Fruit fly (Drosophila melanogaster) ovary, adult (tissue): ENCODE results near the gene Fbp1.

ENCODE experiments used
- CG17801 ChIP-seq: fragments of 200-800 bp; optimal IDR thresholded peaks from 2 replicates; lab custom pipeline; 2019; ENCODE audit warnings: missing biosample characterization, mild to moderate bottlenecking, missing genetic modification characterization, moderate library complexity; ENCODE audit not compliant: partially characterized antibody

Gene Fbp1

DNA sequence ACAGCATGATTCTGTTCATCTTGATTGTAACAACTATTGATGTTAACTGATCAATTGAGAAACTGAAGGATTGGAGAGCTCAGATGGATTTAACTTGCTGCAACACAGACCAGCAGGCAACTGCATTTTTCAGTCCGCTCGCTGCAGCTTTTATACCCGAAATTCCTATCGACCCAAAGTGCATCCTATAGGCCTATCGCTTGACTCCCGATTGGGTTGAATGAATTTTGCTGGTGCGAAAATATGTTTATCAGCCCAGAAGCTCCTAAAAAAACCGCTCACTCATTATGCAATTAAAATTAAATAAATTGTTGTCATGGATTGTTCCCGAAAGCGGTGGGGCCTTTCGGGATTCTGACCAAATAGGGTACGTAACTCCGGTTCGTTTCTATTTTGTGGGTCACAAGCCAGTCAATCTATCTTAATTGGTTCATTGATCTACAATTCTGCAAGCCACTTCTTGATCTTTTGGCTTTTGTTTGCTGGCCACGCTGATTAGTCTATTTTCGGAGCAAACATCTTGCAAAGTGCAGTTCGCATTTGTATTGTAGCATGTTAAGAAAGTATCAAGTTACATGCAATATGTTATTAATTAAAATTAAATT, at the start of gene Fbp1:
Gene Fbp1 (minus strand): TSS at position 113 of the 605 bp plus-strand sequence.
- no peak for TF ChIP-seq CG17801 (GFP tag; lab: Kevin White, UChicago)

DNA sequence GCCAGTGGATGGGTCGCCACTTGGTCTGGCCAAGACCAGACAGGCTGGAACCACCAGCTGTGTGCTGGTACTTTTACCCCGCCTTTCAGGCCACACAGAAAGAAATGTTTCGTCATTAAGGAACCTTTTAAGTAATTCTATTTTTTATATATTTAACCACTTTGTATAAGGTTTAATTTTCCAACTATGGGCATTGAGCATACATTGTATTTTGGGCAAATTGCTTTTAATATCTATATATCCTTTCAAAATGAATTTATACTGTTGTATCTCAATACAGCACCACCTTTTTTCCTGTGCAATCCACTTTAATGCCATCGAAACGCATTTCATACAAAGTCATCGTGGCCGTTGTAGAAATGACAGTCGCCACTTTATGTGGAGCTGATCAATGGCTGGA, 48.5 kb upstream of the Fbp1 start:
- TF ChIP-seq CG17801 (GFP tag; lab: Kevin White, UChicago): no peak

- TF ChIP-seq CG17801 (GFP tag; lab: Kevin White, UChicago): no peak
Measured at dm6 chr3L:14145666-14146314, 47.9 kb upstream of the Fbp1 start.

dm6 chr3L:14135496-14135895, 37.6 kb upstream of the Fbp1 start:
- TF ChIP-seq CG17801 (GFP tag; lab: Kevin White, UChicago): no peak

dm6 chr3L:14132848-14133392, 35.1 kb upstream of the Fbp1 start:
- TF ChIP-seq CG17801 (GFP tag; lab: Kevin White, UChicago): no peak

DNA sequence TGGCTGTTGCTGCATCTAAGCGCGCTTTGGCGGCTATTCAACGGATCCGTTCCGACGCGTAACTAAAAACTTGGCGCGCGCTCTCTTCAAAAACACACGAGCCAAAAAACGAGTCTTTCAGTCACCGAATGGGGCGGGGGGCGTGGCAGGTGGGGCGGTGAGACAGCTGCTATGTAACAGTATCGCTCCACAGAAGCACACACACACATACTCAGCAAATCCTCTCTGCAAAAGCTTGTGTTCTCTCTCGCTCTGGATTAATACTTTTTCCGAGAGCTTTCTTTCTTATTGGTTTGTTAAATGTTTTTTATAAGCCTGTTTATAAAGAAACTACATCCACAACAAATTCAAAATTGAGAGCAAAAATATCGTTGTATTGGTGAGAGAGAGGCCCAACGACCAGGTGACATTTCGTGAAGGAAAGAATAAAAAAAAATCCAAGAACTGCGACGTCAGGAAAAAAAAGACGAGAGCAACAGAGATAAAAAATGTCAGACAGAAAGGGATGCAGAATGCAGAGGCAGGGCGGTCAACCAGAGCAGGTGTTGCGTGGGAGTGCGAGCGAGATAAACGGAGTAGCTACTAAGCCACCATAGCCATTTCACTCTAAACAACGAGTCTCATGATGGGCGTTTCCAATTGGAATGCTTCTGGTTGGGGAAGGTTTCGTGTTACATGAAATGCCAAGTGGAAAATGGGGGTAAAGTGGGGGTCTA, 33.6 kb upstream of the Fbp1 start, which contains the start of gene Sox21b:
Gene Sox21b (minus strand): TSS at position 51 of the 716 bp plus-strand sequence.
- TF ChIP-seq CG17801 (GFP tag; lab: Kevin White, UChicago): no peak

dm6 chr3L:14125616-14126015, 27.8 kb upstream of the Fbp1 start:
- no peak for TF ChIP-seq CG17801 (GFP tag; lab: Kevin White, UChicago)

DNA sequence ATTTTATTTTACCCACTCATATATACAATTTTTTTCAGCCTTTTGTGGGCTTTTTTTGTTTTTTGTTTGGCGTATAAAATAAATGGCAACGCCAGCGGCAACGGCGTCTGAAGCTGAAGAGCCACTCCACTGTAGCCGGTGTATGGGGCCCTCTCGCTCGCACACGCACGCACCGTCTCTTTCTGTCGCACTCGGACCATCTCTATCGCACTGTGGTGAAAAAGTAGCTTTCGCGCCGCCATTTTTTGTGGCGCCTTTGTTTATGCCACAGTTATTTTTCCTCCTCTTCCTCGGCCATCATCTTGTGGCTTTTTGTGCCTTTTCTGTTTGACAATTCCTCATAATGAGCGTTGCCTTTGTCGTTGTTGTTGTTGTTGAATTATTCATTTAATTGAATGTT, 24.2 kb upstream of the Fbp1 start:
- TF ChIP-seq CG17801 (GFP tag; lab: Kevin White, UChicago): no peak

DNA sequence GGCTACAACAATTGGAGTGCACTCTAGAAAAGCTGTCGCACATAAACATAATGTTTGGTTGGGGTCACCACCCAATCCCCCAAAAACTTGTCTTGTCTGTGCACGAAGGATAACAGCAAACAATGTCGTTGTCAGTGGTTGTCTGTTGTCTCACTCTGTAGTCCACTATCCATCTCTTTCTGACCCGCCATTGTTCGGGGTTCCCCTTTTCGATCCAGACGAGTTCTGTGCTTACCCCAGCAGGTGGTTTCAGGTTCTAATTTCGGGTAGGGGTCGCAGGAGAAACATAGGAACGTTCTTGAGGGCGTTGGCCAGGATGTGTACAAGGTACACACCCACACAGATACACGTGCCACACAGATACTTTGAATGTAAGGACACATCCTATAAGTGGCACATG, 20.9 kb upstream of the Fbp1 start:
- no peak for TF ChIP-seq CG17801 (GFP tag; lab: Kevin White, UChicago)

DNA sequence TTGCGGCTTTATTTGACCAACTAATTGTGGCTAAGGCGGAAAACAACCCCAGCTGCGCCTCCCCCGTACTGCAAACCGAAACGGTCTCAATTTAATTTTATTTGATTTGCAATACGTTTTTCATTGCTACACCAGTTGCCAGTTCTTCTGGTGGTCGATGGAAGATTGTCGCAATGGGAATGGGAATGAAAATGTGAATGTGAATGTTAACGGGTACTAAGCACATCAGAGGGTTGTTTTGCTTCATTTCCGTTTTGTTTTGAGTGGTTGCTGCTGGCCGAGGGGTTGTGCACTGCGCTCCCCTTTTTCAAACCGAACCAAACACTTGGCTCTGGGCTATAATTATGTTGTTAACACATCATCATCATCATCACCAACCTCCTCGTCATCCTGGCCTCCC, 16.2 kb upstream of the Fbp1 start:
- TF ChIP-seq CG17801 (GFP tag; lab: Kevin White, UChicago): no peak

DNA sequence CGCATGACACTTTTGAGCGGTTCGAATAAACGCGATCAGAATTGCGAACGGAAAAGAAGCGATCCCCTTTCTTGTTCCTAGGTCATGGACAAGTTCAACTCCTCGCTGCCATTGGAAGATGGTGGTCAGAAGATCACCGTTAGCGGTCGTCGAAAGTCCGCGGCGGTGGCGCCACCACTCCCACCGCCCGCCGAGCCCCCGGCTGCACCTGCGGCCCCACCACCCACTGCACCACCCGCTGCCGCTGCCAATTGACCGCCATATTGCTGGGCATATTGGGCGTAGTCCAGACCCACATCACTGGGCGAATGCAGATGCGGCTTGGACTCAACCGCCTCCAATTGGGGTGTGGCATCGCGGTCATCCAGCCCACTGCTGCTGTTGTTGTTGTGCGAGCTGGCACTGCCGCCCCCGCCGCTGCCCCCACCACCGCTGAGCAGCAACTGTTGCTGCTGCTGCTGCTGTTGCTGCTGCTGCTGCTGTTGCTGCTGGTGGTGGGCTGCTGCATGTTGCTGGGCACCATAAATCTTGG, 15.1 kb upstream of the Fbp1 start:
- no peak for TF ChIP-seq CG17801 (GFP tag; lab: Kevin White, UChicago)

- TF ChIP-seq CG17801 (GFP tag; lab: Kevin White, UChicago): no peak
Measured at dm6 chr3L:14111411-14111810, 13.6 kb upstream of the Fbp1 start.

- no peak for TF ChIP-seq CG17801 (GFP tag; lab: Kevin White, UChicago)
Measured at dm6 chr3L:14109831-14110230, 12.0 kb upstream of the Fbp1 start.

DNA sequence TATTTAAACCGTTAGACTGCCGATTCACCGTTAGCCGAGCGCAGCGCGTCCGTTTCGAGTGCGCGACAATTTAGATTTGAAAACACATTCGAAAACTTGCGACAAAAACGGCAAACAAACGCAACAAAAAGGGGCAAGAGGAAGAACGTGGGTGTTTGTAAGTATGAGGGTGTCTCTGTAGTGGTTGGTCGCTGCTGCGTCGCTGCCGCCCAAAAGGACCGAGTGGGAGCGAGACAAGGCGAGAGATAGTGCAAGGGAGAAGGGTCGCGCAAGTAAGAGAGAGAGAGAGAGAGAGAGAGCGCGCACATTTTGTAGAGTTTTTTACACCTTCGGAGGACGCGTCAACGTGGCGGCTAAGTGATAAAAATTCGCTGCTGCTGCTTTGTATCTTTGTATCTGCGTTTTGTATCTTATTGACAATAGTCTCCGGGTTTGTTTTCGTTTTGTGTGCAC, 10.2 kb upstream of the Fbp1 start, which contains the start of gene Sox21a:
Gene Sox21a (minus strand): TSS at position 51 of the 453 bp plus-strand sequence.
- TF ChIP-seq CG17801 (GFP tag; lab: Kevin White, UChicago): no peak

DNA sequence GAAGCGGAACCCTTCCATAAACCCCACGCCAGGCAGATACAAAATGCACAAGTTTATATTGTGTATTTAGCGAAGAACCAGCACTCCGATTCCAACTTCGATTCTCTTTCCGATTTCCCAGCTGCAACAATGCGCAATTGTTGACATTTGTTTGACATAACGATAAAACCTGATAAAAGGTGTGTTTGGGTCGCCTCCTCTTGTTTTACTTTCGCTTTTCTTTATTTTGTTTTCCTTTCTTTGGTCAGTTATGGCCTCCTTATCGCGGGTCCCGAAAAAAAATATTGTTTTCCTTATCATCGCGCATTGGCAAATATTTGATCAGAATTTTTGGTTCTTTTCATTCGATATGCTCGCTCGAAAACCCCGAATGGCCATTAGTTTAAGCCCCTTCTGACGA, 7.1 kb upstream of the Fbp1 start:
- no peak for TF ChIP-seq CG17801 (GFP tag; lab: Kevin White, UChicago)
